Worm (Caenorhabditis elegans) whole organism, L4/young adult: ENCODE data around the gene set-20.

Experiments used
- W03F9.2 ChIP-seq: fragments of 150-350 bp; optimal IDR thresholded peaks from 2 replicates; lab custom pipeline; 2014; ENCODE audit warnings: missing biosample characterization, missing genetic modification characterization
- dao-5 ChIP-seq: sonication (generic microtip); optimal IDR thresholded peaks from 2 replicates; lab custom pipeline; 2016; ENCODE audit warnings: missing genotype, missing genetic modification characterization, moderate library complexity, missing compliant biosample characterization
- him-1 ChIP-seq: sonication (generic microtip); optimal IDR thresholded peaks from 2 replicates; lab custom pipeline; 2016; ENCODE audit warnings: missing genotype, missing genetic modification reagents, missing genetic modification characterization, missing compliant biosample characterization

Gene set-20

ce11 chrX:5697208-5697607 is 11.2 kb upstream of the set-20 start, which contains the start of gene W01C8.5:
Gene W01C8.5, minus strand, starts transcription at chrX:5697308.
- no peak for TF ChIP-seq dao-5 (tag; lab: Kevin White, UChicago)
- TF ChIP-seq W03F9.2 (tag; lab: Kevin White, UChicago), result no peak
- no peak for TF ChIP-seq him-1 (tag; lab: Kevin White, UChicago)

- no peak for TF ChIP-seq dao-5 (tag; lab: Kevin White, UChicago)
- no peak for TF ChIP-seq W03F9.2 (tag; lab: Kevin White, UChicago)
- TF ChIP-seq him-1 (tag; lab: Kevin White, UChicago), result no peak
Measured at ce11 chrX:5696197-5696596, 10.2 kb upstream of the set-20 start.

ce11 chrX:5695416-5695815 is 9.5 kb upstream of the set-20 start:
- no peak for TF ChIP-seq dao-5 (tag; lab: Kevin White, UChicago)
- TF ChIP-seq him-1 (tag; lab: Kevin White, UChicago), result no peak
- TF ChIP-seq W03F9.2 (tag; lab: Kevin White, UChicago), result no peak

- TF ChIP-seq dao-5 (tag; lab: Kevin White, UChicago) (no peak), W03F9.2 (tag; lab: Kevin White, UChicago) (no peak), him-1 (tag; lab: Kevin White, UChicago) (no peak)
Measured at ce11 chrX:5692099-5692498, 6.1 kb upstream of the set-20 start, which contains the start of gene W01C8.1. Gene W01C8.1, plus strand, starts transcription at chrX:5692399.

ce11 chrX:5689077-5689476 is 3.1 kb upstream of the set-20 start:
- TF ChIP-seq dao-5 (tag; lab: Kevin White, UChicago) (no peak), W03F9.2 (tag; lab: Kevin White, UChicago) (no peak), him-1 (tag; lab: Kevin White, UChicago) (no peak)

ce11 chrX:5680125-5680524 is 5.8 kb downstream of the set-20 start, which contains the start of gene set-19:
Gene set-19, minus strand, starts transcription at chrX:5680225.
- TF ChIP-seq W03F9.2 (tag; lab: Kevin White, UChicago) (no peak), him-1 (tag; lab: Kevin White, UChicago) (no peak), dao-5 (tag; lab: Kevin White, UChicago) (no peak)

- TF ChIP-seq W03F9.2 (tag; lab: Kevin White, UChicago), result no peak
- TF ChIP-seq him-1 (tag; lab: Kevin White, UChicago), result no peak
- no peak for TF ChIP-seq dao-5 (tag; lab: Kevin White, UChicago)
Measured at ce11 chrX:5672615-5673014, 13.3 kb downstream of the set-20 start.

- no peak for TF ChIP-seq W03F9.2 (tag; lab: Kevin White, UChicago)
- TF ChIP-seq him-1 (tag; lab: Kevin White, UChicago), result no peak
- no peak for TF ChIP-seq dao-5 (tag; lab: Kevin White, UChicago)
Measured at ce11 chrX:5670829-5671228, 15.1 kb downstream of the set-20 start.

- TF ChIP-seq dao-5 (tag; lab: Kevin White, UChicago), result no peak
- TF ChIP-seq W03F9.2 (tag; lab: Kevin White, UChicago), result no peak
- no peak for TF ChIP-seq him-1 (tag; lab: Kevin White, UChicago)
Measured at ce11 chrX:5669733-5670132, 16.2 kb downstream of the set-20 start.

ce11 chrX:5663537-5663936 is 22.4 kb downstream of the set-20 start, which contains the start of gene egl-13:
Gene egl-13, plus strand, starts transcription at chrX:5663837.
- TF ChIP-seq him-1 (tag; lab: Kevin White, UChicago) (no peak), W03F9.2 (tag; lab: Kevin White, UChicago) (no peak), dao-5 (tag; lab: Kevin White, UChicago) (no peak)

- TF ChIP-seq W03F9.2 (tag; lab: Kevin White, UChicago) (no peak), dao-5 (tag; lab: Kevin White, UChicago) (no peak), him-1 (tag; lab: Kevin White, UChicago) (no peak)
Measured at ce11 chrX:5661179-5661578, 24.8 kb downstream of the set-20 start.

ce11 chrX:5659614-5660013 is 26.3 kb downstream of the set-20 start, which contains the start of gene T22B7.22:
Gene T22B7.22, plus strand, starts transcription at chrX:5659967.
- no peak for TF ChIP-seq W03F9.2 (tag; lab: Kevin White, UChicago)
- TF ChIP-seq dao-5 (tag; lab: Kevin White, UChicago), result no peak
- no peak for TF ChIP-seq him-1 (tag; lab: Kevin White, UChicago)

ce11 chrX:5655601-5656000 is 30.4 kb downstream of the set-20 start:
- no peak for TF ChIP-seq him-1 (tag; lab: Kevin White, UChicago)
- TF ChIP-seq dao-5 (tag; lab: Kevin White, UChicago), result no peak
- no peak for TF ChIP-seq W03F9.2 (tag; lab: Kevin White, UChicago)

- TF ChIP-seq him-1 (tag; lab: Kevin White, UChicago) (no peak), dao-5 (tag; lab: Kevin White, UChicago) (no peak), W03F9.2 (tag; lab: Kevin White, UChicago) (no peak)
Measured at ce11 chrX:5653813-5654212, 32.1 kb downstream of the set-20 start, which contains the start of gene T22B7.7. Gene T22B7.7, minus strand, starts transcription at chrX:5654074.
